Worm (Caenorhabditis elegans) whole organism, young adult: ENCODE data around the gene cks-1.

Experiments used
- B0336.3 ChIP-seq: fragments of 200-800 bp; sonication (Bioruptor generic); IDR thresholded peaks from 2 replicates; pipeline ENCODE4 v1.3.6; 2022; ENCODE audit warnings: missing genetic modification characterization, missing compliant biosample characterization
- C06A6.2 ChIP-seq: fragments of 200-800 bp; sonication (Bioruptor generic); conservative IDR thresholded peaks from 2 replicates; pipeline ENCODE4 v1.3.6; 2022; ENCODE audit warnings: missing genetic modification characterization, missing compliant biosample characterization
- F10E7.11 ChIP-seq: sonication (generic microtip); optimal IDR thresholded peaks from 2 replicates; lab custom pipeline; 2017; ENCODE audit warnings: mild to moderate bottlenecking, missing genetic modification characterization, moderate library complexity, missing compliant biosample characterization
- F22D6.2 ChIP-seq: sonication (generic microtip); optimal IDR thresholded peaks from 2 replicates; lab custom pipeline; 2016; ENCODE audit warnings: mild to moderate bottlenecking, missing genetic modification characterization, missing compliant biosample characterization
- F23B12.7 ChIP-seq: sonication (generic microtip); optimal IDR thresholded peaks from 2 replicates; lab custom pipeline; 2017; ENCODE audit warnings: missing genetic modification characterization, mild to moderate bottlenecking, missing compliant biosample characterization, antibody characterized with exemption, moderate library complexity; ENCODE audit not compliant: insufficient read depth
- F37B4.10 ChIP-seq: fragments of 200-800 bp; sonication (Bioruptor generic); IDR thresholded peaks from 2 replicates; pipeline ENCODE4 v1.3.6; 2022; ENCODE audit warnings: missing genetic modification characterization, missing compliant biosample characterization
- Y53F4B.3 ChIP-seq: fragments of 200-800 bp; sonication (Bioruptor generic); IDR thresholded peaks from 2 replicates; pipeline ENCODE4 v1.3.6; 2022; ENCODE audit warnings: missing genetic modification reagents, missing genetic modification characterization, missing compliant biosample characterization
- Y56A3A.18 ChIP-seq: fragments of 200-800 bp; sonication (Bioruptor generic); IDR thresholded peaks from 2 replicates; pipeline ENCODE4 v1.3.6; 2022; ENCODE audit warnings: missing genetic modification reagents, missing genetic modification characterization, missing compliant biosample characterization
- ZK185.1 ChIP-seq: sonication (generic microtip); optimal IDR thresholded peaks from 2 replicates; lab custom pipeline; 2016; ENCODE audit warnings: mild to moderate bottlenecking, missing genetic modification characterization, missing compliant biosample characterization; ENCODE audit not compliant: poor library complexity, severe bottlenecking
- akir-1 ChIP-seq: fragments of 200-800 bp; sonication (Bioruptor generic); optimal IDR thresholded peaks from 2 replicates; lab custom pipeline; 2018; ENCODE audit warnings: mild to moderate bottlenecking, missing genetic modification characterization, moderate library complexity, missing compliant biosample characterization
- ama-1 ChIP-seq, 3 experiments: fragments of 150-350 bp in 1 of 3; sonication (generic microtip) in 2 of 3; optimal IDR thresholded peaks; 2 replicates each; lab custom pipeline; 2014 to 2018; ENCODE audit warnings: missing biosample characterization in 2 of 3, missing genetic modification characterization in 2 of 3, missing genetic modification reagents in 2 of 3
- aptf-3 ChIP-seq: fragments of 200-800 bp; sonication (Bioruptor generic); IDR thresholded peaks from 2 replicates; pipeline ENCODE4 v1.3.6; 2022; ENCODE audit warnings: missing genetic modification characterization, missing compliant biosample characterization
- bed-2 ChIP-seq: fragments of 200-800 bp; sonication (Bioruptor generic); IDR thresholded peaks from 2 replicates; pipeline ENCODE4 v1.3.6; 2022; ENCODE audit warnings: missing genetic modification reagents, missing genetic modification characterization, missing compliant biosample characterization
- egl-44 ChIP-seq: fragments of 200-800 bp; sonication (Bioruptor generic); IDR thresholded peaks from 2 replicates; pipeline ENCODE4 v1.3.6; 2022; ENCODE audit warnings: missing genetic modification reagents, missing genetic modification characterization, missing compliant biosample characterization
- gei-17 ChIP-seq: fragments of 200-800 bp; sonication (Bioruptor generic); optimal IDR thresholded peaks from 2 replicates; lab custom pipeline; 2018; ENCODE audit warnings: mild to moderate bottlenecking, missing genetic modification characterization, missing compliant biosample characterization
- hlh-26 ChIP-seq: fragments of 200-800 bp; sonication (Bioruptor generic); conservative IDR thresholded peaks from 2 replicates; pipeline ENCODE4 v1.3.6; 2022; ENCODE audit warnings: missing genetic modification reagents, missing genetic modification characterization, missing compliant biosample characterization
- hmg-1.2 ChIP-seq: fragments of 200-800 bp; sonication (Bioruptor generic); IDR thresholded peaks from 2 replicates; pipeline ENCODE4 v1.3.6; 2022; ENCODE audit warnings: missing genetic modification reagents, missing genetic modification characterization, missing compliant biosample characterization
- lag-1 ChIP-seq: fragments of 200-800 bp; sonication (Bioruptor generic); IDR thresholded peaks from 2 replicates; pipeline ENCODE4 v1.3.6; 2022; ENCODE audit warnings: missing genetic modification reagents, missing genetic modification characterization, missing compliant biosample characterization
- let-526 ChIP-seq: fragments of 200-800 bp; sonication (Bioruptor generic); IDR thresholded peaks from 2 replicates; pipeline ENCODE4 v1.3.6; 2022; ENCODE audit warnings: missing genetic modification reagents, missing genetic modification characterization, missing compliant biosample characterization
- lin-26 ChIP-seq: fragments of 200-800 bp; sonication (Bioruptor generic); IDR thresholded peaks from 2 replicates; pipeline ENCODE4 v1.3.6; 2022; ENCODE audit warnings: missing genetic modification reagents, missing genetic modification characterization, missing compliant biosample characterization
- lin-35 ChIP-seq, 3 experiments: fragments of 150-350 bp in 2 of 3; sonication (generic microtip) in 1 of 3; optimal IDR thresholded peaks; 2 replicates each; lab custom pipeline; 2014 to 2018; ENCODE audit warnings: missing biosample characterization in 3 of 3, missing genetic modification characterization in 3 of 3, missing genetic modification reagents in 3 of 3
- lin-40 ChIP-seq: sonication (generic microtip); optimal IDR thresholded peaks from 2 replicates; lab custom pipeline; 2016; ENCODE audit warnings: missing genetic modification characterization, mild to moderate bottlenecking, missing compliant biosample characterization, missing genotype, missing genetic modification reagents
- lin-54 ChIP-seq: fragments of 200-800 bp; sonication (Bioruptor generic); optimal IDR thresholded peaks from 2 replicates; lab custom pipeline; 2018; ENCODE audit warnings: mild to moderate bottlenecking, missing genetic modification characterization, missing compliant biosample characterization
- lir-1 ChIP-seq: fragments of 200-800 bp; sonication (Bioruptor generic); conservative IDR thresholded peaks from 2 replicates; pipeline ENCODE4 v1.3.6; 2022; ENCODE audit warnings: missing genetic modification reagents, missing genetic modification characterization, missing compliant biosample characterization
- lsl-1 ChIP-seq: fragments of 200-800 bp; sonication (Bioruptor generic); optimal IDR thresholded peaks from 2 replicates; lab custom pipeline; 2018; ENCODE audit warnings: mild to moderate bottlenecking, missing genetic modification characterization, moderate library complexity, missing compliant biosample characterization
- madf-10 ChIP-seq: sonication (generic microtip); optimal IDR thresholded peaks from 2 replicates; lab custom pipeline; 2016; ENCODE audit warnings: mild to moderate bottlenecking, missing genetic modification characterization, missing compliant biosample characterization
- mcd-1 ChIP-seq: fragments of 200-800 bp; sonication (Bioruptor generic); IDR thresholded peaks from 2 replicates; pipeline ENCODE4 v1.3.6; 2022; ENCODE audit warnings: missing genetic modification reagents, missing genetic modification characterization, missing compliant biosample characterization
- nfya-2 ChIP-seq: fragments of 200-800 bp; sonication (Bioruptor generic); IDR thresholded peaks from 2 replicates; pipeline ENCODE4 v1.3.6; 2022; ENCODE audit warnings: missing genetic modification reagents, missing genetic modification characterization, missing compliant biosample characterization
- nfyb-1 ChIP-seq: fragments of 200-800 bp; sonication (Bioruptor generic); IDR thresholded peaks from 2 replicates; pipeline ENCODE4 v1.3.6; 2022; ENCODE audit warnings: missing genetic modification reagents, missing genetic modification characterization, missing compliant biosample characterization
- nhr-120 ChIP-seq: fragments of 200-800 bp; sonication (Bioruptor generic); IDR thresholded peaks from 2 replicates; pipeline ENCODE4 v1.3.6; 2022; ENCODE audit warnings: missing genetic modification characterization, missing compliant biosample characterization
- nhr-179 ChIP-seq: sonication (generic microtip); optimal IDR thresholded peaks from 2 replicates; lab custom pipeline; 2016; ENCODE audit warnings: mild to moderate bottlenecking, missing genetic modification characterization, missing compliant biosample characterization
- rec-8 ChIP-seq, 2 experiments: sonication (generic microtip); optimal IDR thresholded peaks; 2 replicates each; lab custom pipeline; 2016; ENCODE audit warnings: mild to moderate bottlenecking in 2 of 2, missing genetic modification characterization in 2 of 2, missing genetic modification reagents in 2 of 2, missing genotype in 2 of 2, missing biosample characterization in 1 of 2, missing compliant biosample characterization in 1 of 2, moderate library complexity in 1 of 2
- snpc-1.3 ChIP-seq: sonication (generic microtip); optimal IDR thresholded peaks from 2 replicates; lab custom pipeline; 2017; ENCODE audit warnings: missing genetic modification characterization, mild to moderate bottlenecking, missing compliant biosample characterization, antibody characterized with exemption, moderate library complexity, missing genotype, missing genetic modification reagents; ENCODE audit not compliant: insufficient read depth
- somi-1 ChIP-seq: fragments of 200-800 bp; sonication (Bioruptor generic); optimal IDR thresholded peaks from 2 replicates; lab custom pipeline; 2018; ENCODE audit warnings: mild to moderate bottlenecking, missing genetic modification characterization, missing compliant biosample characterization
- tbp1 ChIP-seq: fragments of 200-800 bp; sonication (Bioruptor generic); optimal IDR thresholded peaks from 2 replicates; lab custom pipeline; 2018; ENCODE audit warnings: mild to moderate bottlenecking, missing genetic modification characterization, missing compliant biosample characterization
- tlf-1 ChIP-seq: fragments of 200-800 bp; sonication (Bioruptor generic); optimal IDR thresholded peaks from 2 replicates; lab custom pipeline; 2018; ENCODE audit warnings: mild to moderate bottlenecking, missing genetic modification characterization, missing compliant biosample characterization
- zfh-2 ChIP-seq: fragments of 200-800 bp; sonication (Bioruptor generic); conservative IDR thresholded peaks from 2 replicates; pipeline ENCODE4 v1.3.6; 2022; ENCODE audit warnings: missing genetic modification reagents, missing genetic modification characterization, missing compliant biosample characterization
- zim-3 ChIP-seq: sonication (generic microtip); optimal IDR thresholded peaks from 2 replicates; lab custom pipeline; 2017; ENCODE audit warnings: mild to moderate bottlenecking, missing genetic modification characterization, moderate library complexity, missing compliant biosample characterization
- ztf-22 ChIP-seq: fragments of 200-800 bp; sonication (Bioruptor generic); optimal IDR thresholded peaks from 2 replicates; lab custom pipeline; 2018; ENCODE audit warnings: mild to moderate bottlenecking, missing genetic modification characterization, moderate library complexity, missing compliant biosample characterization
- ztf-26 ChIP-seq: sonication (generic microtip); optimal IDR thresholded peaks from 2 replicates; lab custom pipeline; 2017; ENCODE audit warnings: missing genetic modification characterization, missing compliant biosample characterization
- ztf-6 ChIP-seq: fragments of 200-800 bp; sonication (Bioruptor generic); IDR thresholded peaks from 2 replicates; pipeline ENCODE4 v1.3.6; 2022; ENCODE audit warnings: missing genetic modification reagents, missing genetic modification characterization, missing compliant biosample characterization

cks-1 gene

DNA sequence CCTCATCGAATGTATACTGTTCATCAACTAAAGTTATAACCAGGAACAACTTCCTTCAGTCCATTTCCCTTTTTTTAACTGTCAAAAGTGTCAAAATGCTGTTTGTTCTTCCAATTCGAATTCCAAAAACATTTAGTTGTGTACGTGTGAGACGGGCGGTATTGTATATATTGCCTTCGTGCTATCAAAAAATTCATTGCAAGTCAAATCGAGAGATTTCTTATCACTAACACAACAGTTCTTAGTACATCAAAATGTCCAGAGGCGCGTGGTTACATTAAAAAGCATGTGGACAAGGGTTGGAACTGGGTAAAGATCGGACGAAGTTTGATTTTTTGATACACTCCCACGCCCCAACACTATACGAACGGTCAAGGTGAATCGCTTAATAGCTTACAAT is 14.6 kb downstream of the cks-1 start (continued):
- TF ChIP-seq Y53F4B.3 (GFP tag; lab: Robert Waterston, UW) = no peak

DNA sequence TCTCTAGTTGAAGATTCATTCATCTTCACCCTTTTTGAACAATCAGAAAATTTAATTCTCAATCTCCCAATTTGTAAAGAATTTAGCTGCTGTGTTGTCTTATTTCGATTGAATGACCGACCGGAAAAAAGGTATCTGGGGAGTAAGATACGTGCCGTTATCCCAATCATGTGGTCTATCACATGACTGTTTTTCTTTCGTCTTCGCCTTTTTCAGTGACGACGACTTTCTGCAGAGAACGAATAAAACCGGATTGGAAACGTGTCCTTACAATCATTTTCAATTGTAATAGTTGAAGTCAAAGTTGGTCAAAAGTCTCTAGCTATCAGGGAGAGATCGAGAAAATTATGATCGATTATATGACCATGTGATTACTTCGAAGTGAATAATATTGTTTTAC is 15.3 kb downstream of the cks-1 start:
- TF ChIP-seq tbp1 (peak; percentile 4), F10E7.11 (tag; lab: Kevin White, UChicago) (no peak), somi-1 (GFP tag; lab: Kevin White, UChicago) (peak; percentile 89), C06A6.2 (GFP tag; lab: Robert Waterston, UW) (peak; percentile 16; the same call in 1 of the 2 replicates), egl-44 (no peak), lin-26 (GFP tag; lab: Robert Waterston, UW) (no peak), zfh-2 (GFP tag; lab: Robert Waterston, UW) (no peak), B0336.3 (GFP tag; lab: Robert Waterston, UW) (no peak), akir-1 (GFP tag; lab: Kevin White, UChicago) (no peak), madf-10 (tag; lab: Kevin White, UChicago) (no peak), mcd-1 (peak; percentile 29; the same call in 1 of the 2 replicates), let-526 (GFP tag; lab: Robert Waterston, UW) (0 out of 2 replicates have a peak, but pooled peaks have one; percentile 33), lsl-1 (GFP tag; lab: Kevin White, UChicago) (no peak), lin-40 (tag; lab: Kevin White, UChicago) (peak; percentile 29), rec-8 (tag; optimal IDR thresholded peaks at IDR 0.05; lab: Kevin White, UChicago) (no peak), ztf-26 (tag; lab: Kevin White, UChicago) (peak; percentile 44), lin-35 (GFP tag; optimal IDR thresholded peaks at IDR 0.05; lab: Kevin White, UChicago) (no peak), ama-1 (optimal IDR thresholded peaks at IDR 0.05; lab: Kevin White, UChicago) (no peak), ama-1 (GFP tag; optimal IDR thresholded peaks at IDR 0.05; lab: Kevin White, UChicago) (no peak), hlh-26 (no peak), gei-17 (GFP tag; lab: Kevin White, UChicago) (no peak), Y56A3A.18 (GFP tag; lab: Robert Waterston, UW) (no peak), aptf-3 (GFP tag; lab: Robert Waterston, UW) (no peak), F37B4.10 (no peak), ztf-6 (no peak), ztf-22 (GFP tag; lab: Kevin White, UChicago) (no peak)

DNA sequence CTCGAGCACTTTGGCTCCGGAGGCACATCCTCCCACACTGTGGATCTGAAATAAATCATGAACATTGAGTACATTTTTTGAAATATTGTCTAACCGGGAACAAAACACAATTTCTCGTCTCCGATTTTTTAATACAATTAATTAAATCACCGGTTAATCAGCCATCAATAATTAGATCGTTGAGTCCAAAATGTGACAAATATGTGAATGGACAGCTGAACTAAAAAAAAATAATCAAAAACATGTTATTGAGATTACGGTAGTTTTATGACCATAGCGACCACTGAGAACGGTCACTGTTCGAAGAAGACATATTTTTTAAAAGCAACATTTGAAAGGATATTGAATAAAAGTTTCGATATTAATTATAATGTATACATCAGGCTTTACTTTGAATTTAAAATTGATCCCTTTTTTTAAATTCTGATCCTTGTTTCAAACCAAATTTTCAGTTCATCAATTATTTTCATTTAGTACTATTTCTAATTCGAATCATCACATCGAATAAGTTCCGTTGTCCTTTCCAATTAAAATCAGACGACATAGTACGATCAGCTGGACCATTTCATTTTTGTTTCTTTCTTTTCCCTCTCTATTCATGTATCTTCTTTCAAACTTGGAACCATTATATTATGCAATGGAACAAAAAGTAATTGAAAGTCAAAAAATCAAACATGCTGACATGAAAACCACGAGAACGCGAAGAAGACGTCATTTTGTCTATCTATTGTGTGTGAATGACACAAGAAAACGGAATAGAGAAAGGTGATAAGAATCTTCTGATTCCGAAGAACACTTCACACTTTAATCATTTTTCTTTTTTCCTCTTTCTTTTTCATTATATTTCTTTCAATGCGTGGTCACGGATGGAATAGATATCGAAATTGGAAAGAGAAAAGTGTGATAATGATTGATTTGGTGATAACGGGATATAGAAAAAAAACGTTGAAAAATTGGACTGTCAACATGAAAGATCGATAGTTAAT is 16.6 kb downstream of the cks-1 start:
- TF ChIP-seq hmg-1.2 (peak; percentile 62), lin-40 (tag; lab: Kevin White, UChicago) (peak; percentile 87), Y53F4B.3 (GFP tag; lab: Robert Waterston, UW) (no peak), F22D6.2 (tag; lab: Kevin White, UChicago) (peak; percentile 79), F23B12.7 (no peak), mcd-1 (no peak), nhr-120 (GFP tag; lab: Robert Waterston, UW) (no peak), somi-1 (GFP tag; lab: Kevin White, UChicago) (peak; percentile 86), lin-26 (GFP tag; lab: Robert Waterston, UW) (no peak), nhr-179 (tag; lab: Kevin White, UChicago) (no peak), bed-2 (GFP tag; lab: Robert Waterston, UW) (no peak), zim-3 (tag; lab: Kevin White, UChicago) (no peak), ztf-26 (tag; lab: Kevin White, UChicago) (peak; percentile 78), lir-1 (GFP tag; lab: Robert Waterston, UW) (0 out of 2 replicates have a peak, but pooled peaks have one; percentile 6), snpc-1.3 (tag; lab: Kevin White, UChicago) (no peak), ZK185.1 (no peak), aptf-3 (GFP tag; lab: Robert Waterston, UW) (no peak), nfya-2 (GFP tag; lab: Robert Waterston, UW) (no peak), ztf-22 (GFP tag; lab: Kevin White, UChicago) (peak; percentile 93), egl-44 (peak; percentile 73; the same call in 1 of the 2 replicates), lin-54 (GFP tag; lab: Kevin White, UChicago) (peak; percentile 5), nfyb-1 (GFP tag; lab: Robert Waterston, UW) (0 out of 2 replicates have a peak, but pooled peaks have one; percentile 36), tlf-1 (GFP tag; lab: Kevin White, UChicago) (peak; percentile 69), lag-1 (GFP tag; lab: Robert Waterston, UW) (no peak)
